Worm (Caenorhabditis elegans) whole organism, early embryonic: ENCODE data around the gene Y41C4A.9.

Experiments
- B0310.2 ChIP-seq: sonication (generic microtip); optimal IDR thresholded peaks from 2 replicates; lab custom pipeline; 2016; ENCODE audit warnings: mild to moderate bottlenecking, missing genetic modification characterization, missing compliant biosample characterization
- F13C5.2 ChIP-seq: sonication (generic microtip); optimal IDR thresholded peaks from 2 replicates; lab custom pipeline; 2017; ENCODE audit warnings: mild to moderate bottlenecking, missing genetic modification characterization, inconsistent platforms, missing compliant biosample characterization
- aly-1 ChIP-seq: sonication (generic microtip); optimal IDR thresholded peaks from 2 replicates; lab custom pipeline; 2016; ENCODE audit warnings: missing genetic modification characterization, missing compliant biosample characterization
- ama-1 ChIP-seq: fragments of 150-350 bp; optimal IDR thresholded peaks from 2 replicates; lab custom pipeline; 2014
- ceh-13 ChIP-seq: fragments of 200-800 bp; sonication (Bioruptor generic); optimal IDR thresholded peaks from 2 replicates; lab custom pipeline; 2018; ENCODE audit warnings: mild to moderate bottlenecking, missing genetic modification characterization, missing compliant biosample characterization
- ceh-36 ChIP-seq: sonication (generic microtip); optimal IDR thresholded peaks from 2 replicates; lab custom pipeline; 2016; ENCODE audit warnings: missing genetic modification characterization, inconsistent platforms, missing compliant biosample characterization
- ets-7 ChIP-seq: sonication (generic microtip); optimal IDR thresholded peaks from 2 replicates; lab custom pipeline; 2016; ENCODE audit warnings: missing genotype, missing genetic modification characterization, missing compliant biosample characterization
- flt-1 ChIP-seq: fragments of 200-800 bp; sonication (Bioruptor generic); IDR thresholded peaks from 2 replicates; pipeline ENCODE4 v1.3.6; 2022; ENCODE audit warnings: missing genetic modification characterization, missing compliant biosample characterization
- hmbx-1 ChIP-seq: sonication (generic microtip); optimal IDR thresholded peaks from 2 replicates; lab custom pipeline; 2016; ENCODE audit warnings: mild to moderate bottlenecking, missing genetic modification characterization, missing compliant biosample characterization
- hmg-4 ChIP-seq: fragments of 200-800 bp; sonication (Bioruptor generic); optimal IDR thresholded peaks from 2 replicates; lab custom pipeline; 2018; ENCODE audit warnings: mild to moderate bottlenecking, missing genetic modification characterization, missing compliant biosample characterization
- hnd-1 ChIP-seq: sonication (generic microtip); optimal IDR thresholded peaks from 2 replicates; lab custom pipeline; 2016; ENCODE audit warnings: missing genetic modification characterization, missing compliant biosample characterization
- pes-1 ChIP-seq: fragments of 200-800 bp; sonication (Bioruptor generic); IDR thresholded peaks from 2 replicates; pipeline ENCODE4 v1.3.6; 2022; ENCODE audit warnings: missing genetic modification reagents, missing genetic modification characterization, missing compliant biosample characterization
- scrt-1 ChIP-seq: fragments of 200-800 bp; sonication (Bioruptor generic); IDR thresholded peaks from 2 replicates; pipeline ENCODE4 v1.3.6; 2022; ENCODE audit warnings: missing genetic modification characterization, missing compliant biosample characterization
- sea-1 ChIP-seq: fragments of 200-800 bp; sonication (Bioruptor generic); conservative IDR thresholded peaks from 2 replicates; pipeline ENCODE4 v1.3.6; 2022; ENCODE audit warnings: missing genetic modification characterization, missing compliant biosample characterization
- tbx-11 ChIP-seq: fragments of 200-800 bp; sonication (Bioruptor generic); IDR thresholded peaks from 2 replicates; pipeline ENCODE4 v1.3.6; 2022; ENCODE audit warnings: missing genetic modification characterization, missing compliant biosample characterization
- tbx-37 ChIP-seq: fragments of 200-800 bp; sonication (Bioruptor generic); conservative IDR thresholded peaks from 2 replicates; pipeline ENCODE4 v1.3.6; 2022; ENCODE audit warnings: missing genetic modification reagents, missing genetic modification characterization, missing compliant biosample characterization
- tra-4 ChIP-seq: sonication (generic microtip); optimal IDR thresholded peaks from 2 replicates; lab custom pipeline; 2017; ENCODE audit warnings: missing genetic modification characterization, missing compliant biosample characterization

Y41C4A.9 gene

DNA sequence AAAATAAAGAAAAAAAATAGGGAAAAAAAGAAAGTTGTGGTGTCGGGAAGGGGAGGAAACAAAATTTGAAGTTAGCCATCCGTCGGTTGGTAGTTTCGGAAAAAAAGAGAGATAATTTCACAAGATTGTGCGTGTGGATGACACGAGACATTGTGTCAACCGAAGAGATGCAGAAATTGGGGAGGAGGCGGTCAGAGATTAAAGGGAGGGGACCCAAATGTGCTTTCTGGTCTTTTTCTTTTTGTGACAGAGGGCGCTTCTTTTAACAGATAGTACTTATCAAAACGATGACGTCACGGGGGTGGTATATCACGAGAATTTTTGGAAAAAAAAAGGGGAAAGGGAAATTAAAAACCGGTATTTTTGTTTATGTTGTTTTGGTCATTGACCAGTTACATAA is 20.0 kb upstream of the Y41C4A.9 start:
- TF ChIP-seq ets-7 = no peak
- TF ChIP-seq B0310.2 (tag; lab: Kevin White, UChicago) = no peak
- TF ChIP-seq hnd-1 (tag; lab: Kevin White, UChicago) = no peak
- TF ChIP-seq pes-1 (GFP tag; lab: Robert Waterston, UW) = no peak
- TF ChIP-seq sea-1 (GFP tag; lab: Robert Waterston, UW) = no peak
- TF ChIP-seq F13C5.2 = no peak
- no peak for TF ChIP-seq aly-1
- no peak for TF ChIP-seq hmbx-1 (tag; lab: Kevin White, UChicago)
- no peak for TF ChIP-seq flt-1
- TF ChIP-seq ama-1 (lab: Kevin White, UChicago) = no peak
- TF ChIP-seq tra-4 (tag; lab: Kevin White, UChicago) = no peak
- TF ChIP-seq tbx-37 = no peak

ce11 chrIII:11737527-11737926 is 19.1 kb upstream of the Y41C4A.9 start, which contains the start of gene sup-1:
Gene sup-1 (minus strand): TSS chrIII:11737627.
- TF ChIP-seq scrt-1 (GFP tag; lab: Robert Waterston, UW) (no peak), F13C5.2 (no peak), tbx-11 (GFP tag; lab: Robert Waterston, UW) (no peak), aly-1 (no peak), flt-1 (no peak), tra-4 (tag; lab: Kevin White, UChicago) (no peak), B0310.2 (tag; lab: Kevin White, UChicago) (no peak), ceh-36 (no peak), ets-7 (no peak), ceh-13 (GFP tag; lab: Kevin White, UChicago) (no peak), tbx-37 (no peak), ama-1 (lab: Kevin White, UChicago) (no peak), sea-1 (GFP tag; lab: Robert Waterston, UW) (no peak), hmbx-1 (tag; lab: Kevin White, UChicago) (no peak), pes-1 (GFP tag; lab: Robert Waterston, UW) (no peak), hnd-1 (tag; lab: Kevin White, UChicago) (no peak), hmg-4 (GFP tag; lab: Kevin White, UChicago) (no peak)

- no peak for TF ChIP-seq sea-1 (GFP tag; lab: Robert Waterston, UW)
These were observed 14.5 kb upstream of the Y41C4A.9 start for ce11 chrIII:11732943-11733342.

ce11 chrIII:11732056-11732455 is 13.6 kb upstream of the Y41C4A.9 start, which contains the start of gene Y41C4A.21:
Gene Y41C4A.21 (plus strand): TSS chrIII:11732356.
- TF ChIP-seq ama-1 (lab: Kevin White, UChicago) (no peak), tbx-11 (GFP tag; lab: Robert Waterston, UW) (no peak), hnd-1 (tag; lab: Kevin White, UChicago) (no peak), F13C5.2 (no peak), ceh-36 (no peak), ets-7 (no peak), sea-1 (GFP tag; lab: Robert Waterston, UW) (no peak), tra-4 (tag; lab: Kevin White, UChicago) (no peak), aly-1 (no peak), B0310.2 (tag; lab: Kevin White, UChicago) (no peak)

DNA sequence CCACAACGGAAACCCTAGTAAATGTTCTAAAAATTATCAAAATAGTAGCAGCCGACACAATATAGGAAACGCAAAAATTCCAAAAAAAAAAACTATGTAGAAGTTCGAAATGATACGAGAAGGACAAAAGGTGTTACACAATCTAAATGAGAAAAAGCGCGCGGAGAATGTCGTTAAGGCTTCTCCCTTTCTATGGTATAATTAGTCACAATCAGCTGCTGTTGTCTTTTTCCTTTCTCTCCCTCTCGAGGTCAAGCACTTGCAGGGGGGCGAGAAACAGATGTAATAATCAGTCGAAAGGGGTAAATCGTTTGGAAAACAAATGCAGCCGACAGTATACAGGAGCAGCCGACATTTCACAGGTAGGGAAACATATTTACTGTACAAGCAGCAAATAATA is 13.0 kb upstream of the Y41C4A.9 start:
- TF ChIP-seq ceh-13 (GFP tag; lab: Kevin White, UChicago) = no peak
- no peak for TF ChIP-seq aly-1
- TF ChIP-seq hmbx-1 (tag; lab: Kevin White, UChicago) = no peak
- TF ChIP-seq ceh-36 = no peak
- TF ChIP-seq tra-4 (tag; lab: Kevin White, UChicago) = no peak
- no peak for TF ChIP-seq tbx-37
- TF ChIP-seq B0310.2 (tag; lab: Kevin White, UChicago) = no peak
- no peak for TF ChIP-seq hmg-4 (GFP tag; lab: Kevin White, UChicago)
- TF ChIP-seq tbx-11 (GFP tag; lab: Robert Waterston, UW) = no peak
- TF ChIP-seq ets-7 = no peak
- no peak for TF ChIP-seq ama-1 (lab: Kevin White, UChicago)

DNA sequence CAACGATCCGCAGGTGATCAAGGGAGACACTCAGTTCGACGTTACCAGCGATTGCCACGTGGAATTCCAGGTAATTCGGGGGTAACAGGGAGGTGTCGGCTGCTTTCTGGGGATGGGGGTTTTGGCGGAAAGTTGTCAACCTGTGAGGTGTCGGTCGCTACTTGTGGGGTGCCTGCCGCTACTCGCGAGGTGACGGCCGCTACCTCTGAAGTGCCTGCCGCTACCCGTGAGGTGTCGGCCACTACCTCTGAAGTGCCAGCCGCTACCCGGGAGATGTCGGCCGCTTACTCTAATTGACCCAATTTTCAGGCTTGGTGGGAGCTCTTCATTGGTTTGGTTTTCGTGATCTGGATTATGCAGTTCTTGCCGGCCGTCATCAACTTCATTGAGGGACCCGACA is 12.4 kb upstream of the Y41C4A.9 start:
- TF ChIP-seq hmbx-1 (tag; lab: Kevin White, UChicago) (no peak), ama-1 (lab: Kevin White, UChicago) (no peak), tra-4 (tag; lab: Kevin White, UChicago) (no peak), aly-1 (no peak), hnd-1 (tag; lab: Kevin White, UChicago) (no peak), hmg-4 (GFP tag; lab: Kevin White, UChicago) (no peak), pes-1 (GFP tag; lab: Robert Waterston, UW) (no peak), ceh-13 (GFP tag; lab: Kevin White, UChicago) (no peak), scrt-1 (GFP tag; lab: Robert Waterston, UW) (no peak), ets-7 (no peak), flt-1 (no peak), ceh-36 (no peak), B0310.2 (tag; lab: Kevin White, UChicago) (no peak), sea-1 (GFP tag; lab: Robert Waterston, UW) (no peak), F13C5.2 (no peak)

- no peak for TF ChIP-seq B0310.2 (tag; lab: Kevin White, UChicago)
- no peak for TF ChIP-seq tra-4 (tag; lab: Kevin White, UChicago)
- TF ChIP-seq tbx-11 (GFP tag; lab: Robert Waterston, UW) = no peak
- TF ChIP-seq ceh-13 (GFP tag; lab: Kevin White, UChicago) = no peak
- TF ChIP-seq ceh-36 = no peak
- TF ChIP-seq tbx-37 = no peak
- TF ChIP-seq hnd-1 (tag; lab: Kevin White, UChicago) = no peak
- no peak for TF ChIP-seq F13C5.2
- TF ChIP-seq sea-1 (GFP tag; lab: Robert Waterston, UW) = no peak
- no peak for TF ChIP-seq flt-1
- TF ChIP-seq ets-7 = no peak
- no peak for TF ChIP-seq pes-1 (GFP tag; lab: Robert Waterston, UW)
- no peak for TF ChIP-seq hmg-4 (GFP tag; lab: Kevin White, UChicago)
These were observed 11.9 kb upstream of the Y41C4A.9 start, which contains the start of gene Y41C4A.18 for ce11 chrIII:11730312-11730711. Gene Y41C4A.18 (plus strand): TSS chrIII:11730612.

- TF ChIP-seq flt-1 (no peak), scrt-1 (GFP tag; lab: Robert Waterston, UW) (no peak), tbx-37 (no peak)
These were observed 8.6 kb upstream of the Y41C4A.9 start for ce11 chrIII:11727010-11727409.
